Worm (Caenorhabditis elegans) whole organism, L2 larva: Measurements from ENCODE around the gene lron-7.

Source experiments
- R02D3.7 ChIP-seq: fragments of 150-350 bp; optimal IDR thresholded peaks from 2 replicates; lab custom pipeline; 2014; ENCODE audit warnings: missing biosample characterization, missing genetic modification characterization
- ama-1 ChIP-seq: fragments of 150-350 bp; optimal IDR thresholded peaks from 2 replicates; lab custom pipeline; 2018; ENCODE audit warnings: inconsistent platforms
- fos-1 ChIP-seq: fragments of 150-350 bp; optimal IDR thresholded peaks from 2 replicates; lab custom pipeline; 2014; ENCODE audit warnings: missing biosample characterization, missing genetic modification characterization
- lin-11 ChIP-seq: fragments of 150-350 bp; sonication (generic microtip); optimal IDR thresholded peaks from 2 replicates; lab custom pipeline; 2014; ENCODE audit warnings: missing biosample characterization, missing genetic modification characterization, inconsistent platforms, mixed read lengths
- nhr-11 ChIP-seq: fragments of 150-350 bp; optimal IDR thresholded peaks from 2 replicates; lab custom pipeline; 2014; ENCODE audit warnings: missing biosample characterization, missing genetic modification characterization
- nhr-237 ChIP-seq: fragments of 150-350 bp; optimal IDR thresholded peaks from 2 replicates; lab custom pipeline; 2014; ENCODE audit warnings: missing biosample characterization, missing genetic modification characterization
- nhr-25 ChIP-seq: fragments of 150-350 bp; sonication (generic microtip); optimal IDR thresholded peaks from 3 replicates; lab custom pipeline; 2014; ENCODE audit warnings: missing biosample characterization, missing genetic modification characterization
- nhr-77 ChIP-seq: fragments of 150-350 bp; optimal IDR thresholded peaks from 2 replicates; lab custom pipeline; 2014; ENCODE audit warnings: missing biosample characterization, missing genetic modification characterization
- ztf-11 ChIP-seq: sonication (generic microtip); optimal IDR thresholded peaks from 2 replicates; lab custom pipeline; 2017; ENCODE audit warnings: missing biosample characterization, missing genetic modification characterization

DNA sequence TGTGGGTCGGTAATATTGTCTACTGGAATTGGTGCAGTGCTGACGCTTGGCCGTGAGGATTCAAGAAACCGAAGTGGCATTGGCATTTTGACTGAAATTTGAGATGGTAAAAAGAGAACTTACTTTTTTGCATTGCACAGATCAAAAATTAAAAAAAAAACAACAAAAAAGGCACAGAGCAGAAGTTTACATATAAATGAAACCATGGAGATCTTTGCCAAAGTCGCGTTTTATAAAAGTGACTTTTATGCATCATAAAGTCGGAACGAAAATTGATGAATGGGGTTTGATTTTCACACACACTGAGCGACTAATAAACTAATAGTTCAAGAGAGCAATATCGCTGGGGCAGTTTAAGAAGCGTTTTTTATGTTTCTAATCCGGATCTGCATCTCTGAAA lies 30.4 kb downstream of the lron-7 start, which contains the start of gene T08A9.13:
- TF ChIP-seq lin-11 (tag; lab: Kevin White, UChicago), result no peak
- no peak for TF ChIP-seq R02D3.7 (tag; lab: Kevin White, UChicago)
- no peak for TF ChIP-seq nhr-77 (tag; lab: Kevin White, UChicago)
- TF ChIP-seq ztf-11 (tag; lab: Kevin White, UChicago), result no peak
- TF ChIP-seq nhr-11 (tag; lab: Kevin White, UChicago), result no peak
- no peak for TF ChIP-seq nhr-25 (tag; lab: Kevin White, UChicago)
- TF ChIP-seq fos-1 (tag; lab: Kevin White, UChicago), result no peak
- TF ChIP-seq ama-1 (lab: Kevin White, UChicago), result no peak
- no peak for TF ChIP-seq nhr-237 (tag; lab: Kevin White, UChicago)
